Worm (Caenorhabditis elegans) whole organism, early embryonic: ENCODE results near the gene tag-281.

Source experiments
- B0310.2 ChIP-seq: sonication (generic microtip); optimal IDR thresholded peaks from 2 replicates; lab custom pipeline; 2016; ENCODE audit warnings: mild to moderate bottlenecking, missing genetic modification characterization, missing compliant biosample characterization
- ama-1 ChIP-seq: fragments of 150-350 bp; optimal IDR thresholded peaks from 2 replicates; lab custom pipeline; 2014
- ceh-13 ChIP-seq: fragments of 200-800 bp; sonication (Bioruptor generic); optimal IDR thresholded peaks from 2 replicates; lab custom pipeline; 2018; ENCODE audit warnings: mild to moderate bottlenecking, missing genetic modification characterization, missing compliant biosample characterization
- ets-7 ChIP-seq: sonication (generic microtip); optimal IDR thresholded peaks from 2 replicates; lab custom pipeline; 2016; ENCODE audit warnings: missing genotype, missing genetic modification characterization, missing compliant biosample characterization
- flt-1 ChIP-seq: fragments of 200-800 bp; sonication (Bioruptor generic); IDR thresholded peaks from 2 replicates; pipeline ENCODE4 v1.3.6; 2022; ENCODE audit warnings: missing genetic modification characterization, missing compliant biosample characterization
- tbx-37 ChIP-seq: fragments of 200-800 bp; sonication (Bioruptor generic); conservative IDR thresholded peaks from 2 replicates; pipeline ENCODE4 v1.3.6; 2022; ENCODE audit warnings: missing genetic modification reagents, missing genetic modification characterization, missing compliant biosample characterization

DNA sequence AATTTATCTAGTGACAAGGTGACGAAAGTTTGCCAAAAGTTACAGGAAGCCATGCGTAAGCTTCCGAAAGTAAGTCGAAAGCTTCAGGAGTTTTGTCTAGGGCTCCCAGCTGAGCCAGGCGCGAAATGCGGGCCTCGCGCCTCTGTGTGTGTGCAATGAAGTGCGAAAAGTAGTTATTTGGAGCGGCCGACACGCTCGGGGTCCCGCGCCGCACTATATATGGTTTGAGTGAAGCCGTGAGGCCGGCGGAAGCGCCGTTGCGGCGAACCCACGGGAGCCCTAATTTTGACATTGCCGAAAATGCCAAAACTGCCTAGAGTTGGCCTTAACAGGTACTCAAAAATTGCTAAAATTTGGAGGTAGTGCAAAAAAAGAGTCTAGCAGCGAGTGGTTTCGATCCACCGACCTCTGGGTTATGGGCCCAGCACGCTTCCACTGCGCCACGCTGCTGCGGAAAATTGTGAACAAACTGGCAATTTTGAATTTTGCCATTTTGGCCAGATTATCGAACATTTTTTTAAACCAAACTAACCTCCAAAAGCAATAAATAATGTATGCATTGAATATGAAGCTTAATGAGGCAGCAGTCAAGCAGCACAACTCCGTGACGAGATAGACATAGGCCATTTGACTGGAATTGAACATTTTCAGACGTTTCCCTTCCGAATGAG lies 24.2 kb upstream of the tag-281 start:
- TF ChIP-seq ama-1: no peak
- no peak for TF ChIP-seq flt-1 (GFP tag; lab: Robert Waterston, UW)
- no peak for TF ChIP-seq tbx-37
- no peak for TF ChIP-seq ceh-13 (GFP tag; lab: Kevin White, UChicago)
- no peak for TF ChIP-seq ets-7 (tag; lab: Kevin White, UChicago)
- no peak for TF ChIP-seq B0310.2
